Fruit fly (Drosophila melanogaster) whole organism, wandering third instar larva: ENCODE results near the gene CG15773.
A peak's percentile ranks its signal among the peaks of the same experiment; 100 is the strongest.

Experiments
- Abd-B ChIP-seq: fragments of >200 bp; optimal IDR thresholded peaks from 2 replicates; lab custom pipeline; 2017; ENCODE audit warnings: missing biosample characterization, missing genetic modification characterization
- CG32264 ChIP-seq: fragments of 200-800 bp; sonication (Bioruptor generic); optimal IDR thresholded peaks from 2 replicates; lab custom pipeline; 2016; ENCODE audit warnings: missing biosample characterization, missing genetic modification characterization
- CG9705 ChIP-seq: fragments of 200-800 bp; sonication (Bioruptor generic); optimal IDR thresholded peaks from 2 replicates; lab custom pipeline; 2018; ENCODE audit warnings: missing biosample characterization, mild to moderate bottlenecking, missing genetic modification characterization
- CrebA ChIP-seq: fragments of 200-800 bp; sonication (Bioruptor generic); optimal IDR thresholded peaks from 2 replicates; lab custom pipeline; 2016; ENCODE audit warnings: missing biosample characterization, mild to moderate bottlenecking, missing genetic modification characterization, borderline replicate concordance
- Dfd ChIP-seq: fragments of >200 bp; optimal IDR thresholded peaks from 2 replicates; lab custom pipeline; 2017; ENCODE audit warnings: missing biosample characterization, missing genetic modification characterization
- GATAd ChIP-seq: sonication (Bioruptor generic); optimal IDR thresholded peaks from 2 replicates; lab custom pipeline; 2016; ENCODE audit warnings: missing biosample characterization, missing genetic modification characterization
- HLH106 ChIP-seq: fragments of 200-800 bp; optimal IDR thresholded peaks from 3 replicates; lab custom pipeline; 2019; ENCODE audit warnings: missing biosample characterization, mild to moderate bottlenecking, missing genetic modification characterization, moderate library complexity
- Hnf4 ChIP-seq: fragments of 200-800 bp; sonication (Bioruptor generic); optimal IDR thresholded peaks from 2 replicates; lab custom pipeline; 2016; ENCODE audit warnings: missing biosample characterization, mild to moderate bottlenecking, missing genetic modification characterization
- Hr78 ChIP-seq: fragments of >200 bp; optimal IDR thresholded peaks from 2 replicates; lab custom pipeline; 2017; ENCODE audit warnings: missing biosample characterization, missing genetic modification characterization
- Hr83 ChIP-seq: fragments of 200-300 bp; sonication (Bioruptor generic); optimal IDR thresholded peaks from 2 replicates; lab custom pipeline; 2016; ENCODE audit warnings: missing biosample characterization, mild to moderate bottlenecking, missing genetic modification characterization, moderate library complexity; ENCODE audit not compliant: poor library complexity, severe bottlenecking
- Jra ChIP-seq: sonication (Bioruptor generic); optimal IDR thresholded peaks from 2 replicates; lab custom pipeline; 2016; ENCODE audit warnings: missing biosample characterization, missing genetic modification characterization
- Mio ChIP-seq: sonication (Bioruptor generic); optimal IDR thresholded peaks from 2 replicates; lab custom pipeline; 2016; ENCODE audit warnings: missing biosample characterization, missing genetic modification characterization
- Myc ChIP-seq: fragments of >200 bp; optimal IDR thresholded peaks from 2 replicates; lab custom pipeline; 2017
- N ChIP-seq: fragments of >200 bp; optimal IDR thresholded peaks from 2 replicates; lab custom pipeline; 2018; ENCODE audit warnings: missing biosample characterization, missing external identifiers, missing genetic modification characterization
- OdsH ChIP-seq: fragments of 200-800 bp; sonication (Bioruptor generic); optimal IDR thresholded peaks from 2 replicates; lab custom pipeline; 2016; ENCODE audit warnings: missing biosample characterization, mild to moderate bottlenecking, missing genetic modification characterization
- Rel ChIP-seq, 2 experiments: fragments of 200-800 bp; sonication (Bioruptor generic) in 1 of 2; optimal IDR thresholded peaks; 2 replicates in 1 of 2; 3 replicates in 1 of 2; lab custom pipeline; 2016 to 2019; ENCODE audit warnings: mild to moderate bottlenecking in 2 of 2, missing biosample characterization in 2 of 2, missing genetic modification characterization in 2 of 2, moderate library complexity in 1 of 2
- Sp1 ChIP-seq: fragments of 200-800 bp; sonication (Bioruptor generic); optimal IDR thresholded peaks from 3 replicates; lab custom pipeline; 2019; ENCODE audit warnings: missing biosample characterization, mild to moderate bottlenecking, missing genetic modification characterization, moderate library complexity
- Vsx2 ChIP-seq: fragments of 200-300, 225-300 bp; sonication (Bioruptor generic); optimal IDR thresholded peaks from 2 replicates; lab custom pipeline; 2018; ENCODE audit warnings: missing biosample characterization, missing genetic modification characterization; ENCODE audit not compliant: partially characterized antibody
- br ChIP-seq: fragments of 200-800 bp; sonication (Bioruptor generic); optimal IDR thresholded peaks from 2 replicates; lab custom pipeline; 2016; ENCODE audit warnings: missing biosample characterization, missing genetic modification characterization
- dl ChIP-seq, 2 experiments: fragments of 175-275, 200-275 bp in 1 of 2; fragments of 200-275 bp in 1 of 2; sonication (Bioruptor generic); optimal IDR thresholded peaks; lab custom pipeline; 2018; ENCODE audit warnings: mild to moderate bottlenecking in 2 of 2, missing biosample characterization in 2 of 2, missing genetic modification characterization in 2 of 2, moderate library complexity in 2 of 2; ENCODE audit not compliant: partially characterized antibody in 2 of 2, insufficient read depth in 1 of 2
- dmrt93B ChIP-seq: fragments of 200-800 bp; sonication (Bioruptor generic); optimal IDR thresholded peaks from 2 replicates; lab custom pipeline; 2018; ENCODE audit warnings: missing biosample characterization, mild to moderate bottlenecking, missing genetic modification characterization
- dsf ChIP-seq: sonication (Bioruptor generic); optimal IDR thresholded peaks from 2 replicates; lab custom pipeline; 2016; ENCODE audit warnings: missing biosample characterization, missing genetic modification characterization, borderline replicate concordance
- ey ChIP-seq: fragments of 200-800 bp; sonication (Bioruptor generic); optimal IDR thresholded peaks from 2 replicates; lab custom pipeline; 2016; ENCODE audit warnings: missing biosample characterization, missing genetic modification characterization
- foxo ChIP-seq, 2 experiments: fragments of 200-800 bp; sonication (Bioruptor generic); optimal IDR thresholded peaks; 2 replicates in 1 of 2; 3 replicates in 1 of 2; lab custom pipeline; 2016 to 2017; ENCODE audit warnings: missing biosample characterization in 2 of 2, missing genetic modification characterization in 2 of 2
- fru ChIP-seq: fragments of 200-800 bp; sonication (Bioruptor generic); optimal IDR thresholded peaks from 3 replicates; lab custom pipeline; 2016; ENCODE audit warnings: missing biosample characterization, mild to moderate bottlenecking, missing genetic modification characterization
- h ChIP-seq: fragments of 200-800 bp; sonication (Bioruptor generic); optimal IDR thresholded peaks from 3 replicates; lab custom pipeline; 2016; ENCODE audit warnings: missing biosample characterization, mild to moderate bottlenecking, missing genetic modification characterization
- jim ChIP-seq: fragments of 175-275, 200-325 bp; sonication (Bioruptor generic); optimal IDR thresholded peaks from 2 replicates; lab custom pipeline; 2016; ENCODE audit warnings: missing biosample characterization, mild to moderate bottlenecking, missing genetic modification characterization
- lola ChIP-seq: fragments of >200 bp; optimal IDR thresholded peaks from 2 replicates; lab custom pipeline; 2017; ENCODE audit warnings: missing biosample characterization, missing genetic modification characterization
- pan ChIP-seq: fragments of >200 bp; optimal IDR thresholded peaks from 2 replicates; lab custom pipeline; 2017
- psq ChIP-seq: fragments of 200-800 bp; sonication (Bioruptor generic); optimal IDR thresholded peaks from 3 replicates; lab custom pipeline; 2017; ENCODE audit warnings: missing biosample characterization, mild to moderate bottlenecking, missing genetic modification characterization, moderate library complexity
- rgr ChIP-seq: fragments of 200-800 bp; sonication (Bioruptor generic); optimal IDR thresholded peaks from 3 replicates; lab custom pipeline; 2016; ENCODE audit warnings: missing biosample characterization, mild to moderate bottlenecking, missing genetic modification characterization
- sage ChIP-seq: fragments of 200-800 bp; sonication (Bioruptor generic); optimal IDR thresholded peaks from 2 replicates; lab custom pipeline; 2016; ENCODE audit warnings: missing biosample characterization, mild to moderate bottlenecking, missing genetic modification characterization
- sv ChIP-seq: fragments of 200-800 bp; sonication (Bioruptor generic); optimal IDR thresholded peaks from 3 replicates; lab custom pipeline; 2016; ENCODE audit warnings: missing biosample characterization, missing genetic modification characterization
- usp ChIP-seq: fragments of >200 bp; optimal IDR thresholded peaks from 2 replicates; lab custom pipeline; 2017; ENCODE audit warnings: missing biosample characterization, missing genetic modification characterization
- woc ChIP-seq: sonication (Bioruptor generic); optimal IDR thresholded peaks from 2 replicates; lab custom pipeline; 2016; ENCODE audit warnings: missing biosample characterization, mild to moderate bottlenecking, missing genetic modification characterization

Gene CG15773

DNA sequence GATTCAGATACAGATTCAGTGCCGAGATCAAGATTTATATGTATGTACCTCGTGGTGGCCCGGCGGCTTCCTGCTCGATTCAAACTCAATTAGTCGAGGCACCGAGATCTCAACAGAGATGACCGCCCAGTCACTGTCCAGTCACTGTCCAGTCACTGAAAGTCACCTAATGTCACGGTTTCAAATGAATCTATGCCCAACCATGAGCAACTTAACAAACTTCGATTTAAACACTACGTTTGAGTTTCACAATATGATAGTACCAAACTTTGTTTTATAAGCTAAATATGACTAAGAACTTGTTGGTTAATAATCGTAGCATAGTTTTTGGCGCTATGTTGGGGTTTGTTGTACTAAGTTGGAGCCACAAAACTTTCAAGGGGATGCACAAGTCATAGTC lies 27.4 kb upstream of the CG15773 start:
- no peak for TF ChIP-seq sage (GFP tag; lab: Kevin White, UChicago)
- no peak for TF ChIP-seq CG32264 (GFP tag; lab: Kevin White, UChicago)
- TF ChIP-seq fru (GFP tag; lab: Kevin White, UChicago), result no peak

DNA sequence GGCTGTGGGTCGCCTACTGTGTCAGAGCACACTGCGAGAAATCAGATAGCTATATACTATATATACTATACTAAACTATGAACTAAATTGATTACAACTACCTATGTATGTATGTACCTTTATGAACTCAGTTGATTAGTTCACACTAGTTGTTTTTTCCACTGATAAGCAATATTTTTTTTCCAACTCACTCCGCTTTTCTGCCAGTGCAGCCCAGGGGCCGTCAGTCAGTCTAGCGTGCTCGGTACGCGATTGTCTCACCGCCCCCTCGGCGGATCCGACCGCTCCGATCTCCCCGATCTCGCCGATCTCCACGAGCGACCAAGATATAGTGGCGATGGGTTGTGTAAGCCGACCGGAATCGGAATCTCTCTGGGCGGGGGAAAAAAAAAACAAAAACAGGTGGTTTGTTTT lies 26.6 kb upstream of the CG15773 start:
- TF ChIP-seq CG32264 (GFP tag; lab: Kevin White, UChicago) (no peak), Vsx2 (GFP tag; lab: Kevin White, UChicago) (no peak), Mio (no peak), lola (no peak), CrebA (GFP tag; lab: Kevin White, UChicago) (no peak), sv (GFP tag; lab: Kevin White, UChicago) (peak; percentile 67), dsf (GFP tag; lab: Kevin White, UChicago) (no peak), h (peak; percentile 53), jim (no peak), HLH106 (peak; percentile 4), ey (GFP tag; lab: Kevin White, UChicago) (peak; percentile 8), Hr83 (no peak), usp (GFP tag; lab: Kevin White, UChicago) (no peak), dmrt93B (GFP tag; lab: Kevin White, UChicago) (no peak), Sp1 (GFP tag; lab: Kevin White, UChicago) (no peak), br (GFP tag; lab: Kevin White, UChicago) (no peak), Rel (GFP tag; optimal IDR thresholded peaks at IDR 0.05; lab: Kevin White, UChicago) (no peak), Rel (tag; optimal IDR thresholded peaks at IDR 0.05; lab: Kevin White, UChicago) (no peak), foxo (GFP tag; optimal IDR thresholded peaks at IDR 0.05; lab: Kevin White, UChicago) (peak in 1 of 2 experiments; percentile 40)
- TF ChIP-seq, all 38 proteins: peak for 5

DNA sequence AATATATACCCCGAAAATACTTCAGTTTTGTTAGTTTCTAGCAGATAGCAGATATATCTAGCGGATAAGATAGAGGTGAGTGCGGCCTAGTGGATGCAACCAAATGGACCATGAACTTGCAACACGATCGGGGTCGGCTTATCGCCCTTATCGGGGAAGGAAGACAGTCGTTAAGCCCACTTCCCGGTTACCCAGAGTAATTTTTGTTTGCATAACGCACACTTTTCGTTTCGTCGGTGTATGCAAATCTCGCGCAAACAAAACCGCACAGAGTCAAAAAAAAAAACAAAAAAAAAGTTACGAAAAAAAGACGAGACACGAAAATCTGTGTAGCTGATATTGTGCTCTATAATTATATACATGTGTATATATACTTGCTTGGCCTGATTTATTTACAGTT lies 19.6 kb upstream of the CG15773 start:
- TF ChIP-seq dmrt93B (GFP tag; lab: Kevin White, UChicago) (no peak), dsf (GFP tag; lab: Kevin White, UChicago) (no peak), rgr (no peak), Rel (GFP tag; optimal IDR thresholded peaks at IDR 0.05; lab: Kevin White, UChicago) (no peak), Rel (tag; optimal IDR thresholded peaks at IDR 0.05; lab: Kevin White, UChicago) (no peak), Sp1 (GFP tag; lab: Kevin White, UChicago) (no peak), sv (GFP tag; lab: Kevin White, UChicago) (no peak)

DNA sequence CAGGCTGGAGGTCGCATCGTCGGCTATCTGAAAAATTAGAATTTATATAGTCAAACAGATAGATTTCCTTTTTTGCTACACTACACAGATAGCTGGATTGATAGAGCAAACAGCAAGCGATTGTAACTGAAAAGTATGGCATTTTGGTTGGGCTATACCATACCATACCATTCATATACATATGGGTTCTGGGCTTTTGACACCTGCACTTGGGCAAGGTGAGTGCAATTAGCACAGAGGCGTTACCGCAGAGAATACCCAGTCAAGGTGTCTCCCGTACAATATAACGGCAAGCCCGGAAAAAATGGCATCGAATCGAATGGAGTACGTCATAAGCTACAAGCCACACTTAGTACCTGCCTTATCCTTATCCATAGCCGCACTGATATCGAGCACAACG lies 17.8 kb upstream of the CG15773 start:
- TF ChIP-seq Myc (lab: Kevin White, UChicago) (no peak), Abd-B (GFP tag; lab: Kevin White, UChicago) (no peak), Vsx2 (GFP tag; lab: Kevin White, UChicago) (no peak), ey (GFP tag; lab: Kevin White, UChicago) (no peak), Sp1 (GFP tag; lab: Kevin White, UChicago) (no peak), OdsH (GFP tag; lab: Kevin White, UChicago) (no peak), dl (GFP tag; optimal IDR thresholded peaks at IDR 0.05; lab: Kevin White, UChicago; ENCODE audit: insufficient read depth in 1 of 2, partially characterized antibody in 2 of 2) (no peak), Dfd (GFP tag; lab: Kevin White, UChicago) (no peak), psq (GFP tag; lab: Kevin White, UChicago) (no peak), Rel (GFP tag; optimal IDR thresholded peaks at IDR 0.05; lab: Kevin White, UChicago) (no peak), Rel (tag; optimal IDR thresholded peaks at IDR 0.05; lab: Kevin White, UChicago) (no peak), br (GFP tag; lab: Kevin White, UChicago) (no peak), HLH106 (no peak), sage (GFP tag; lab: Kevin White, UChicago) (no peak), dmrt93B (GFP tag; lab: Kevin White, UChicago) (no peak), CG32264 (GFP tag; lab: Kevin White, UChicago) (no peak)

DNA sequence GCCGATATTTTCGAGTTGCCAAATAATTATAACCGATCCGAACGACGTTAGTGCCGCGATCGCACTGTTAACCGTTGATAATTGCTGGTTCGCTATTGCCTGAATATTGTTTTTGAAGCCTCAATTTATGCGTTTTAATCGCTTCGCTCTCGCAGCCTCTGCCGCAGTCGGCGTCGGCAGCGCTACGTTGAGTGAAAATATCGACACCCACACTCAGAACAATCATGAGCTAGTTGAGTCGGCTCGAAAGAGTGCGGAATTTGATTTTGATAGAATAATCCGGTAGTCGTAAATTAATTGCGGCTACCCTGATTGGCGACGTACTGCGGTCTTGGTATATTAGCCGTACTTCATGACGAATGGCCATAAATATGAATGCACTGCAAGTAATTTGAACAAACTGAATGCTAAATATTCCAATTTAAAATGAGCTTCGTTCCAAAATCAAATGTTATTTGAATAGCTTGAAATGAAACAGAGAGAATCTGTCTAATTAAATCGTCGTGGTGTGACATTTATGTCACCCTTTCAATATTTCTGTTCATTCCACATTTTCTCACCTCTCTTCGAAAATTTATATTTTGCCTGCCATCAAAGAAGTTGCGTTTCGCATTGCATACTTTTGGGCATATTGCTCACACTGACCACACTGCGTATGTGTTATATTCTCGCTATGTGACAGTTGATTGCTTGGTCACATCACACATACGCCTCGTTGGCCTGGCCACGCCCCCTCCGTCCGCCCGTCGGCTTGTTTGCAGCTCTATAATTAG lies 16.9 kb upstream of the CG15773 start:
- TF ChIP-seq dsf (GFP tag; lab: Kevin White, UChicago) (no peak), OdsH (GFP tag; lab: Kevin White, UChicago) (no peak), N (GFP tag; lab: Kevin White, UChicago) (peak; percentile 35), CG9705 (GFP tag; lab: Kevin White, UChicago) (no peak), Vsx2 (GFP tag; lab: Kevin White, UChicago) (no peak), br (GFP tag; lab: Kevin White, UChicago) (no peak), fru (GFP tag; lab: Kevin White, UChicago) (peak; percentile 19), GATAd (GFP tag; lab: Kevin White, UChicago) (no peak), Jra (GFP tag; lab: Kevin White, UChicago) (no peak), woc (no peak), Hr83 (no peak), jim (no peak), rgr (peak; percentile 22), sv (GFP tag; lab: Kevin White, UChicago) (no peak), foxo (GFP tag; optimal IDR thresholded peaks at IDR 0.05; lab: Kevin White, UChicago) (peak in 1 of 2 experiments; percentile 34), dmrt93B (GFP tag; lab: Kevin White, UChicago) (no peak), Hr78 (GFP tag; lab: Kevin White, UChicago) (no peak), CG32264 (GFP tag; lab: Kevin White, UChicago) (no peak), HLH106 (no peak), Hnf4 (GFP tag; lab: Kevin White, UChicago) (no peak), Abd-B (GFP tag; lab: Kevin White, UChicago) (no peak), CrebA (GFP tag; lab: Kevin White, UChicago) (peak; percentile 46), ey (GFP tag; lab: Kevin White, UChicago) (peak; percentile 11), Myc (lab: Kevin White, UChicago) (peak; percentile 45), lola (no peak), pan (lab: Kevin White, UChicago) (no peak)
